Fruit fly (Drosophila melanogaster): ENCODE measurements around the gene CG2217.
A peak's percentile ranks its signal among the peaks of the same experiment; 100 is the strongest.

Gene CG2217

dm6 chr3R:30422871-30423270 is at the start of gene CG2217, which contains the start of gene CG42740:
Gene CG2217 (minus strand): TSS chr3R:30422971.
Gene CG42740 (minus strand): TSS chr3R:30422971.
- TF ChIP-seq CG12744 (GFP tag; optimal IDR thresholded peaks at IDR 0.05) (no peak), CG8765 (GFP tag; IDR thresholded peaks at IDR 0.05) (no peak), mld (GFP tag; IDR thresholded peaks at IDR 0.05; ENCODE audit: partially characterized antibody) (no peak), amos (GFP tag; IDR thresholded peaks at IDR 0.05; ENCODE audit: partially characterized antibody) (no peak), unpg (GFP tag; optimal IDR thresholded peaks at IDR 0.05) (no peak), CG10209 (GFP tag; optimal IDR thresholded peaks at IDR 0.05) (no peak), z (GFP tag; IDR thresholded peaks at IDR 0.05) (no peak), CG16815 (GFP tag; optimal IDR thresholded peaks at IDR 0.05) (no peak), CG3838 (GFP tag; optimal IDR thresholded peaks at IDR 0.05) (no peak), CG10267 (tag; optimal IDR thresholded peaks at IDR 0.05) (no peak), CG17912 (GFP tag; optimal IDR thresholded peaks at IDR 0.05) (no peak), CG3847 (GFP tag; IDR thresholded peaks at IDR 0.05) (no peak), CG8388 (GFP tag; optimal IDR thresholded peaks at IDR 0.05) (no peak), Hr39 (optimal IDR thresholded peaks at IDR 0.05) (no peak), CG5245 (GFP tag; optimal IDR thresholded peaks at IDR 0.05) (no peak), Chrac-16 (GFP tag; optimal IDR thresholded peaks at IDR 0.05) (no peak), Atf3 (GFP tag; optimal IDR thresholded peaks at IDR 0.05) (no peak)

dm6 chr3R:30472331-30472730 is 49.6 kb upstream of the CG2217 start:
- TF ChIP-seq onecut (GFP tag; IDR thresholded peaks at IDR 0.05) (no peak), abd-A (tag; optimal IDR thresholded peaks at IDR 0.05) (peak; percentile 81), CG12769 (tag; optimal IDR thresholded peaks at IDR 0.05) (peak; percentile 50), Awh (GFP tag; IDR thresholded peaks at IDR 0.05) (peak; percentile 12; the same call in 1 of the 2 replicates), kni (GFP tag; optimal IDR thresholded peaks at IDR 0.05) (peak; percentile 62), Blimp-1 (GFP tag; optimal IDR thresholded peaks at IDR 0.05) (peak; percentile 46), Doc3 (GFP tag; IDR thresholded peaks at IDR 0.05; ENCODE audit: partially characterized antibody) (no peak), NfI (GFP tag; optimal IDR thresholded peaks at IDR 0.05) (no peak), chinmo (GFP tag; IDR thresholded peaks at IDR 0.05; ENCODE audit: partially characterized antibody) (0 out of 4 replicates have a peak, but pooled peaks have one; percentile 31), Hmr (GFP tag; optimal IDR thresholded peaks at IDR 0.05) (no peak), fru (optimal IDR thresholded peaks at IDR 0.05) (no peak)

- TF ChIP-seq unc-4 (GFP tag; IDR thresholded peaks at IDR 0.05; ENCODE audit: partially characterized antibody) (no peak), CG8388 (GFP tag; optimal IDR thresholded peaks at IDR 0.05) (no peak), CG3838 (GFP tag; optimal IDR thresholded peaks at IDR 0.05) (no peak), Elba2 (GFP tag; optimal IDR thresholded peaks at IDR 0.05) (no peak), Hr39 (optimal IDR thresholded peaks at IDR 0.05) (no peak), usp (GFP tag; optimal IDR thresholded peaks at IDR 0.05) (no peak), CG6175 (GFP tag; IDR thresholded peaks at IDR 0.05) (no peak), Dip3 (GFP tag; optimal IDR thresholded peaks at IDR 0.05) (no peak), nmo (GFP tag; optimal IDR thresholded peaks at IDR 0.05) (no peak), Lpt (GFP tag; optimal IDR thresholded peaks at IDR 0.05) (no peak), da (GFP tag; optimal IDR thresholded peaks at IDR 0.05) (no peak)
Observed at dm6 chr3R:30470690-30471089, 47.9 kb upstream of the CG2217 start.

dm6 chr3R:30467062-30467461 is 44.3 kb upstream of the CG2217 start:
- TF ChIP-seq pita (GFP tag; optimal IDR thresholded peaks at IDR 0.05) = peak; percentile 78
- peak; percentile 54 for TF ChIP-seq CTCF (GFP tag; optimal IDR thresholded peaks at IDR 0.05)
- TF ChIP-seq tll (GFP tag; optimal IDR thresholded peaks at IDR 0.05) = peak in 1 of 2 experiments; percentile 36
- peak; percentile 29 for TF ChIP-seq stwl (tag; optimal IDR thresholded peaks at IDR 0.05)
- peak; percentile 44 for TF ChIP-seq sens (GFP tag)
- TF ChIP-seq zen (tag; optimal IDR thresholded peaks at IDR 0.05) = peak; percentile 91
- TF ChIP-seq Sox100B (GFP tag; optimal IDR thresholded peaks at IDR 0.05) = no peak
- TF ChIP-seq insv (GFP tag; optimal IDR thresholded peaks at IDR 0.05) = peak; percentile 100
- TF ChIP-seq CG14710 (tag; optimal IDR thresholded peaks at IDR 0.05) = peak; percentile 1
- TF ChIP-seq gem (tag; optimal IDR thresholded peaks at IDR 0.05) = no peak
- TF ChIP-seq Elba2 (GFP tag; optimal IDR thresholded peaks at IDR 0.05) = peak; percentile 72
- no peak for TF ChIP-seq dmrt99B (tag; optimal IDR thresholded peaks at IDR 0.05)
- peak; percentile 27 for TF ChIP-seq trem (tag; optimal IDR thresholded peaks at IDR 0.05)
- TF ChIP-seq CG4617 (GFP tag; optimal IDR thresholded peaks at IDR 0.05; ENCODE audit: borderline replicate concordance) = no peak
